Fruit fly (Drosophila melanogaster) whole organism, embryonic: ENCODE results near the gene PH4alphaSG2.
A peak's percentile ranks its signal among the peaks of the same experiment; 100 is the strongest.

Experiments
- Abd-B ChIP-seq: fragments of 200-800 bp; sonication (Bioruptor generic); optimal IDR thresholded peaks from 2 replicates; lab custom pipeline; 2018; ENCODE audit warnings: missing biosample characterization, mild to moderate bottlenecking, missing genetic modification characterization, moderate library complexity
- Antp ChIP-seq: fragments of 200-800 bp; sonication (Bioruptor generic); optimal IDR thresholded peaks from 3 replicates; lab custom pipeline; 2016; ENCODE audit warnings: missing biosample characterization, missing genetic modification characterization
- CG10147 ChIP-seq: fragments of 200-800 bp; sonication (Bioruptor generic); optimal IDR thresholded peaks from 2 replicates; lab custom pipeline; 2019; ENCODE audit warnings: missing biosample characterization, mild to moderate bottlenecking, missing genetic modification characterization, moderate library complexity
- CG10462 ChIP-seq: fragments of 200-800 bp; sonication (Bioruptor generic); optimal IDR thresholded peaks from 2 replicates; lab custom pipeline; 2016; ENCODE audit warnings: missing biosample characterization, missing genetic modification characterization
- CG1233 ChIP-seq: fragments of 200-800 bp; sonication (Bioruptor generic); optimal IDR thresholded peaks from 4 replicates; lab custom pipeline; 2018; ENCODE audit warnings: missing biosample characterization, mild to moderate bottlenecking, missing genetic modification characterization
- CG13287 ChIP-seq: fragments of 200-800 bp; sonication (Bioruptor generic); IDR thresholded peaks from 2 replicates; pipeline ENCODE4 v1.3.6; 2022; ENCODE audit warnings: missing biosample characterization, missing genetic modification characterization; ENCODE audit not compliant: partially characterized antibody
- CG14965 ChIP-seq: fragments of 200-800 bp; sonication (Bioruptor generic); optimal IDR thresholded peaks from 2 replicates; lab custom pipeline; 2016; ENCODE audit warnings: missing biosample characterization, missing genetic modification characterization, borderline replicate concordance
- CG15011 ChIP-seq: fragments of 200-800 bp; sonication (Bioruptor generic); optimal IDR thresholded peaks from 3 replicates; lab custom pipeline; 2018; ENCODE audit warnings: missing biosample characterization, mild to moderate bottlenecking, missing genetic modification characterization
- CG16863 ChIP-seq: fragments of 200-800 bp; sonication (Bioruptor generic); optimal IDR thresholded peaks from 3 replicates; lab custom pipeline; 2016; ENCODE audit warnings: missing biosample characterization, missing genetic modification characterization
- CG18262 ChIP-seq: fragments of 200-800 bp; optimal IDR thresholded peaks from 3 replicates; lab custom pipeline; 2019; ENCODE audit warnings: missing biosample characterization, mild to moderate bottlenecking, missing genetic modification characterization, moderate library complexity
- CG2678 ChIP-seq: fragments of 200-800 bp; sonication (Bioruptor generic); optimal IDR thresholded peaks from 3 replicates; lab custom pipeline; 2019; ENCODE audit warnings: missing biosample characterization, mild to moderate bottlenecking, missing genetic modification characterization, moderate library complexity
- CG31388 ChIP-seq: fragments of 200-800 bp; sonication (Bioruptor generic); optimal IDR thresholded peaks from 2 replicates; lab custom pipeline; 2016; ENCODE audit warnings: missing biosample characterization, missing genetic modification characterization
- CG31441 ChIP-seq: fragments of 200-800 bp; sonication (Bioruptor generic); IDR thresholded peaks from 2 replicates; pipeline ENCODE4 v1.3.6; 2022; ENCODE audit warnings: missing biosample characterization, missing genetic modification characterization
- CG32767 ChIP-seq: fragments of 200-800 bp; sonication (Bioruptor generic); IDR thresholded peaks from 2 replicates; pipeline ENCODE4 v1.3.6; 2022; ENCODE audit warnings: missing biosample characterization, missing genetic modification characterization
- CG3838 ChIP-seq: fragments of 200-800 bp; sonication (Bioruptor generic); optimal IDR thresholded peaks from 3 replicates; lab custom pipeline; 2016; ENCODE audit warnings: missing biosample characterization, missing genetic modification characterization
- CG6175 ChIP-seq: fragments of 200-800 bp; sonication (Bioruptor generic); IDR thresholded peaks from 3 replicates; pipeline ENCODE4 v1.3.6; 2022; ENCODE audit warnings: missing biosample characterization, missing genetic modification characterization
- CG6254 ChIP-seq: fragments of 200-800 bp; sonication (Bioruptor generic); optimal IDR thresholded peaks from 3 replicates; lab custom pipeline; 2017; ENCODE audit warnings: mild to moderate bottlenecking, missing biosample characterization, missing genetic modification reagents, missing genetic modification characterization
- CG6654 ChIP-seq: fragments of 200-800 bp; sonication (Bioruptor generic); optimal IDR thresholded peaks from 2 replicates; lab custom pipeline; 2017; ENCODE audit warnings: missing biosample characterization, mild to moderate bottlenecking, missing genetic modification characterization
- CG7372 ChIP-seq: fragments of 200-800 bp; sonication (Bioruptor generic); IDR thresholded peaks from 2 replicates; pipeline ENCODE4 v1.3.6; 2022; ENCODE audit warnings: missing biosample characterization, missing genetic modification characterization
- Camta ChIP-seq: fragments of 200-800 bp; sonication (Bioruptor generic); optimal IDR thresholded peaks from 2 replicates; lab custom pipeline; 2016; ENCODE audit warnings: missing biosample characterization, missing genetic modification characterization
- Chrac-16 ChIP-seq: fragments of 200-800 bp; sonication (Bioruptor generic); optimal IDR thresholded peaks from 3 replicates; lab custom pipeline; 2016; ENCODE audit warnings: missing biosample characterization, missing genetic modification characterization
- Dbx ChIP-seq: fragments of 200-800 bp; sonication (Bioruptor generic); IDR thresholded peaks from 3 replicates; pipeline ENCODE4 v1.3.6; 2022; ENCODE audit warnings: missing biosample characterization, missing genetic modification characterization
- Ets65A ChIP-seq: fragments of 200-800 bp; sonication (Bioruptor generic); peaks from one replicate; lab custom pipeline; 2016; ENCODE audit warnings: missing biosample characterization, missing genetic modification characterization
- Ets97D ChIP-seq: fragments of 200-800 bp; sonication (Bioruptor generic); optimal IDR thresholded peaks from 3 replicates; lab custom pipeline; 2016; ENCODE audit warnings: missing biosample characterization, missing genetic modification characterization
- Fer3 ChIP-seq: fragments of 200-800 bp; sonication (Bioruptor generic); optimal IDR thresholded peaks from 2 replicates; lab custom pipeline; 2018; ENCODE audit warnings: missing biosample characterization, mild to moderate bottlenecking, missing genetic modification characterization, moderate library complexity
- MTF-1 ChIP-seq: fragments of 200-800 bp; sonication (Bioruptor generic); optimal IDR thresholded peaks from 2 replicates; lab custom pipeline; 2018; ENCODE audit warnings: missing biosample characterization, mild to moderate bottlenecking, missing genetic modification characterization, borderline replicate concordance
- Rfx ChIP-seq: fragments of 200-800 bp; sonication (Bioruptor generic); IDR thresholded peaks from 2 replicates; pipeline ENCODE4 v1.3.6; 2022; ENCODE audit warnings: missing biosample characterization, missing genetic modification characterization
- Rx ChIP-seq: fragments of 200-800 bp; sonication (Bioruptor generic); IDR thresholded peaks from 2 replicates; pipeline ENCODE4 v1.3.6; 2022; ENCODE audit warnings: missing biosample characterization, missing genetic modification characterization
- TFAM ChIP-seq: fragments of 200-800 bp; sonication (Bioruptor generic); optimal IDR thresholded peaks from 2 replicates; lab custom pipeline; 2017; ENCODE audit warnings: missing biosample characterization, missing genetic modification characterization, inconsistent platforms
- ab ChIP-seq: fragments of 200-800 bp; sonication (Bioruptor generic); optimal IDR thresholded peaks from 2 replicates; lab custom pipeline; 2016; ENCODE audit warnings: missing biosample characterization, missing genetic modification characterization
- bsh ChIP-seq, 2 experiments: fragments of 200-800 bp; sonication (Bioruptor generic); optimal IDR thresholded peaks; 2 replicates each; lab custom pipeline; 2017 to 2018; ENCODE audit warnings: mild to moderate bottlenecking in 2 of 2, missing biosample characterization in 2 of 2, missing genetic modification characterization in 2 of 2, moderate library complexity in 1 of 2
- corto ChIP-seq: fragments of 200-800 bp; sonication (Bioruptor generic); optimal IDR thresholded peaks from 2 replicates; lab custom pipeline; 2016; ENCODE audit warnings: missing biosample characterization, mild to moderate bottlenecking, missing genetic modification characterization, moderate library complexity
- crp ChIP-seq, 2 experiments: fragments of 200-800 bp; sonication (Bioruptor generic); optimal IDR thresholded peaks; 2 replicates in 1 of 2; 3 replicates in 1 of 2; lab custom pipeline; 2017; ENCODE audit warnings: missing biosample characterization in 2 of 2, missing genetic modification characterization in 2 of 2, mild to moderate bottlenecking in 1 of 2, moderate library complexity in 1 of 2
- cwo ChIP-seq: fragments of 200-800 bp; sonication (Bioruptor generic); optimal IDR thresholded peaks from 3 replicates; lab custom pipeline; 2017; ENCODE audit warnings: missing biosample characterization, missing genetic modification characterization, mild to moderate bottlenecking, moderate library complexity, missing genetic modification reagents
- emc ChIP-seq: fragments of 200-800 bp; sonication (Bioruptor generic); optimal IDR thresholded peaks from 2 replicates; lab custom pipeline; 2016; ENCODE audit warnings: missing biosample characterization, missing genetic modification characterization
- ftz-f1 ChIP-seq: fragments of 200-800 bp; sonication (Bioruptor generic); optimal IDR thresholded peaks from 2 replicates; lab custom pipeline; 2016; ENCODE audit warnings: missing biosample characterization, missing genetic modification characterization
- kay ChIP-seq: fragments of 200-800 bp; sonication (Bioruptor generic); optimal IDR thresholded peaks from 2 replicates; lab custom pipeline; 2016; ENCODE audit warnings: missing biosample characterization, missing genetic modification characterization
- lab ChIP-seq: fragments of 200-800 bp; sonication (Bioruptor generic); optimal IDR thresholded peaks from 3 replicates; lab custom pipeline; 2017; ENCODE audit warnings: missing biosample characterization, missing genetic modification characterization, mild to moderate bottlenecking, moderate library complexity, missing genetic modification reagents
- lmd ChIP-seq: fragments of 200-800 bp; sonication (Bioruptor generic); IDR thresholded peaks from 2 replicates; pipeline ENCODE4 v1.3.6; 2022; ENCODE audit warnings: missing biosample characterization, missing genetic modification characterization
- odd ChIP-seq: fragments of 200-800 bp; sonication (Bioruptor generic); optimal IDR thresholded peaks from 2 replicates; lab custom pipeline; 2017; ENCODE audit warnings: missing biosample characterization, mild to moderate bottlenecking, missing genetic modification characterization
- org-1 ChIP-seq: fragments of 200-800 bp; sonication (Bioruptor generic); optimal IDR thresholded peaks from 2 replicates; lab custom pipeline; 2017; ENCODE audit warnings: missing biosample characterization, missing genetic modification characterization
- otp ChIP-seq: fragments of 200-800 bp; sonication (Bioruptor generic); IDR thresholded peaks from 3 replicates; pipeline ENCODE4, ENCODE4 v1.3.6; 2022; ENCODE audit warnings: missing biosample characterization, missing genetic modification characterization
- peb ChIP-seq: fragments of 200-800 bp; sonication (Bioruptor generic); IDR thresholded peaks from 2 replicates; pipeline ENCODE4 v1.3.6; 2022; ENCODE audit warnings: missing biosample characterization, missing genetic modification characterization
- pho ChIP-seq: fragments of 200-800 bp; sonication (Bioruptor generic); optimal IDR thresholded peaks from 2 replicates; lab custom pipeline; 2016; ENCODE audit warnings: missing biosample characterization, missing genetic modification characterization
- stc ChIP-seq: fragments of 200-800 bp; sonication (Bioruptor generic); IDR thresholded peaks from 2 replicates; pipeline ENCODE4 v1.3.6; 2022; ENCODE audit warnings: missing biosample characterization, missing genetic modification characterization
- tap ChIP-seq: fragments of 200-800 bp; optimal IDR thresholded peaks from 3 replicates; lab custom pipeline; 2019; ENCODE audit warnings: missing biosample characterization, mild to moderate bottlenecking, missing genetic modification characterization, moderate library complexity
- tio ChIP-seq: fragments of 200-800 bp; sonication (Bioruptor generic); optimal IDR thresholded peaks from 2 replicates; lab custom pipeline; 2017; ENCODE audit warnings: missing biosample characterization, missing genetic modification characterization, inconsistent platforms
- trh ChIP-seq: fragments of 200-800 bp; sonication (Bioruptor generic); optimal IDR thresholded peaks from 2 replicates; lab custom pipeline; 2016; ENCODE audit warnings: missing biosample characterization, missing genetic modification characterization
- tup ChIP-seq: fragments of 200-800 bp; sonication (Bioruptor generic); optimal IDR thresholded peaks from 2 replicates; lab custom pipeline; 2016; ENCODE audit warnings: missing biosample characterization, mild to moderate bottlenecking, missing genetic modification characterization, moderate library complexity

PH4alphaSG2 gene

DNA sequence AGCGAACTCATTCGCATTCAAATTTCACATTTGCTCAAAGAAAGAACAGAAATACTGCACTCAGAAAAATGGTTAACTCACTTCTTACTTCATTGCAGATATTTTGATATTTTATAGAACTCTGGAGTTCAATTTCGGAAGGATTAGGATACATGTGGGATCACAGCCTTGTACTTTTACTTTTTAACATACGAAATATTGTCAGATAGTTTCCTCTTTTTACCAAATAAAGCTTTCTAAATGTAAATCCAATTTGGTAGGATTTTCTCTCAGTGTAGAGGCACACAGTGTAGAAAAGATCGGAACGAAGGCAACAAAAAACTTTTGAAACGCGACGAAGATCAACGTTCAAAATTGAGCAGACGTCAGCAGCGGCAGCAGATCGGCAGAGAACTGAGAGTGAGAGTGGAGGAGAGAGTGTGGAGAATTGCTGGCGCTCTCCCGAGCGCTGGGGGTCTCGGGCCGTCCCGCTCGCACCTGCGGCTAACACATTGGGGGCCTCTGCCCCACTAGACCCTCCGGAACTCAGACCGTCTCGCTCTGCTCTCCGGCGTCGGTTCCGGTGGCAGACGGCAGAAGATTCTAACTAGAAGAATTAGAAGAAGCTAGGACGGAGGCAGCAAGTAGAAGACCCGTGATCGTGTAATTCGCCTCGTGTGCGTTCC is 42.2 kb downstream of the PH4alphaSG2 start, which contains the start of gene tmod (continued):
- TF ChIP-seq CG18262, result peak; percentile 65
- TF ChIP-seq CG32767 (GFP tag; lab: Robert Waterston, UW), result 0 out of 2 replicates have a peak, but pooled peaks have one; percentile 32
- TF ChIP-seq CG10147 (GFP tag; lab: Kevin White, UChicago), result peak; percentile 19
- peak in 1 of 2 experiments; percentile 69 for TF ChIP-seq bsh (GFP tag; optimal IDR thresholded peaks at IDR 0.05; lab: Kevin White, UChicago)
- no peak for TF ChIP-seq TFAM (GFP tag; lab: Kevin White, UChicago)
- TF ChIP-seq tap (tag; lab: Kevin White, UChicago), result peak; percentile 46
- TF ChIP-seq tup, result no peak
- no peak for TF ChIP-seq CG3838 (GFP tag; lab: Kevin White, UChicago)
- 0 out of 2 replicates have a peak, but pooled peaks have one; percentile 28 for TF ChIP-seq lmd (GFP tag; lab: Robert Waterston, UW)
- no peak for TF ChIP-seq pho
- TF ChIP-seq CG2678 (tag; lab: Kevin White, UChicago), result peak; percentile 77
- TF ChIP-seq peb, result no peak
- no peak for TF ChIP-seq CG16863 (GFP tag; lab: Kevin White, UChicago)
- peak; percentile 37; the same call in 1 of the 2 replicates for TF ChIP-seq Rx (GFP tag; lab: Robert Waterston, UW)
- peak; percentile 36 for TF ChIP-seq ftz-f1
- peak; percentile 7 for TF ChIP-seq Ets97D (GFP tag; lab: Kevin White, UChicago)
- peak; percentile 33 for TF ChIP-seq CG6654 (GFP tag; lab: Kevin White, UChicago)
- TF ChIP-seq Antp (GFP tag; lab: Kevin White, UChicago), result peak; percentile 6
- no peak for TF ChIP-seq CG14965 (GFP tag; lab: Kevin White, UChicago)
- peak; percentile 2 for TF ChIP-seq org-1 (GFP tag; lab: Kevin White, UChicago)
- peak; percentile 44 for TF ChIP-seq CG6254 (GFP tag; lab: Kevin White, UChicago)
- no peak for TF ChIP-seq Rfx (GFP tag; lab: Robert Waterston, UW)
- no peak for TF ChIP-seq trh (GFP tag; lab: Kevin White, UChicago)
- TF ChIP-seq Chrac-16 (GFP tag; lab: Kevin White, UChicago), result no peak
- TF ChIP-seq CG31441, result peak; percentile 55
- peak; percentile 55; the same call in 1 of the 3 replicates for TF ChIP-seq Dbx (GFP tag; lab: Robert Waterston, UW)
- TF ChIP-seq CG10462, result no peak
- TF ChIP-seq cwo (GFP tag; lab: Kevin White, UChicago), result no peak
- TF ChIP-seq CG13287, result peak; percentile 43
- TF ChIP-seq Camta, result peak; percentile 27
- TF ChIP-seq Fer3 (tag; lab: Kevin White, UChicago), result peak; percentile 35
- TF ChIP-seq crp (GFP tag; optimal IDR thresholded peaks at IDR 0.05; lab: Kevin White, UChicago), result no peak
- peak; percentile 34 for TF ChIP-seq tio
- TF ChIP-seq emc, result no peak
- TF ChIP-seq lab, result peak; percentile 40
- peak; percentile 51; the same call in 1 of the 3 replicates for TF ChIP-seq CG6175 (GFP tag; lab: Robert Waterston, UW)
- no peak for TF ChIP-seq otp (GFP tag; lab: Robert Waterston, UW)
- TF ChIP-seq CG7372 (GFP tag; lab: Robert Waterston, UW), result no peak
- TF ChIP-seq kay (GFP tag; lab: Kevin White, UChicago), result no peak
- TF ChIP-seq corto (GFP tag; lab: Kevin White, UChicago), result no peak
- no peak for TF ChIP-seq CG15011 (GFP tag; lab: Kevin White, UChicago)
- no peak for TF ChIP-seq CG31388 (GFP tag; lab: Kevin White, UChicago)
- 0 out of 2 replicates have a peak, but pooled peaks have one; percentile 6 for TF ChIP-seq stc (GFP tag; lab: Robert Waterston, UW)
- peak; percentile 91 for TF ChIP-seq Ets65A
- peak; percentile 2 for TF ChIP-seq CG1233
- TF ChIP-seq ab, result no peak
- no peak for TF ChIP-seq odd (GFP tag; lab: Kevin White, UChicago)
- peak; percentile 26 for TF ChIP-seq Abd-B (GFP tag; lab: Kevin White, UChicago)
- no peak for TF ChIP-seq MTF-1 (GFP tag; lab: Kevin White, UChicago)
